Worm (Caenorhabditis elegans) whole organism, L3 larva: ENCODE measurements around the gene F38B6.6.

Experiments
- R02D3.7 ChIP-seq: fragments of 150-350 bp; optimal IDR thresholded peaks from 2 replicates; lab custom pipeline; 2014; ENCODE audit warnings: missing biosample characterization, missing genetic modification characterization
- ceh-16 ChIP-seq: sonication (generic microtip); optimal IDR thresholded peaks from 2 replicates; lab custom pipeline; 2017; ENCODE audit warnings: missing biosample characterization, missing genetic modification characterization
- daf-12 ChIP-seq: fragments of 150-350 bp; optimal IDR thresholded peaks from 2 replicates; lab custom pipeline; 2014; ENCODE audit warnings: missing biosample characterization, missing genetic modification reagents, missing genetic modification characterization
- elt-1 ChIP-seq: fragments of 150-350 bp; optimal IDR thresholded peaks from 2 replicates; lab custom pipeline; 2014; ENCODE audit warnings: missing biosample characterization, missing genetic modification characterization
- elt-3 ChIP-seq, 3 experiments: fragments of 150-350 bp in 1 of 3; sonication (generic microtip) in 2 of 3; optimal IDR thresholded peaks; 2 replicates in 2 of 3; 4 replicates in 1 of 3; lab custom pipeline; 2014 to 2017; ENCODE audit warnings: missing biosample characterization in 3 of 3, missing genetic modification characterization in 3 of 3
- lin-39 ChIP-seq: fragments of 150-350 bp; optimal IDR thresholded peaks from 2 replicates; lab custom pipeline; 2018; ENCODE audit warnings: missing biosample characterization, missing genetic modification reagents, missing genetic modification characterization
- lsy-12 ChIP-seq: sonication (generic microtip); optimal IDR thresholded peaks from 2 replicates; lab custom pipeline; 2016; ENCODE audit warnings: mild to moderate bottlenecking, missing genetic modification characterization, missing compliant biosample characterization
- nhr-23 ChIP-seq: fragments of 150-350 bp; optimal IDR thresholded peaks from 2 replicates; lab custom pipeline; 2014; ENCODE audit warnings: missing biosample characterization, missing genetic modification reagents, missing genetic modification characterization
- nhr-28 ChIP-seq: fragments of 150-350 bp; optimal IDR thresholded peaks from 2 replicates; lab custom pipeline; 2014; ENCODE audit warnings: missing biosample characterization, missing genetic modification characterization
- nhr-76 ChIP-seq: fragments of 150-350 bp; sonication (generic microtip); optimal IDR thresholded peaks from 5 replicates; lab custom pipeline; 2014; ENCODE audit warnings: missing biosample characterization, missing genetic modification characterization
- skn-1 ChIP-seq: fragments of 150-350 bp; optimal IDR thresholded peaks from 2 replicates; lab custom pipeline; 2014; ENCODE audit warnings: missing biosample characterization, missing genetic modification characterization
- ztf-11 ChIP-seq: fragments of 150-350 bp; optimal IDR thresholded peaks from 2 replicates; lab custom pipeline; 2014; ENCODE audit warnings: missing biosample characterization, missing genetic modification characterization

DNA sequence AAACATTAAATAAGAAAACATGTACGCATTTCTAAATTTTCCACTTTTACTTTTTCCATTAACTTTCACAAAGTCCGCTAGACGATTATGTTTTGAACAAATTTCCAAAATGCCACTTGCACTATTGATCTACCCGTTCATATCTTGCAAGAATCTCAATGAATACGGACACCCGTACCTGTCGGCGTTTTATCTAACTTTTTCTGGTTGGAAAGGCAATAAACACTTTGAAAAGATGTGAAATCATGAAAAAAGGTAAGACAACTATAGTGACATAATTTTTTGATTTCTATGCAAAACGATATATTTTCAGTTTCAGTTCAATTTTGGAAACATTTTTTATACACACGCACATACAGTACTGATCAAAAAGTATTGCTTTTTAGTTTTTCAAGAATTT, 18.2 kb downstream of the F38B6.6 start:
- TF ChIP-seq elt-1 (tag; lab: Kevin White, UChicago): peak; percentile 69
- TF ChIP-seq daf-12 (tag; lab: Kevin White, UChicago): no peak
- TF ChIP-seq nhr-76 (tag; lab: Kevin White, UChicago): no peak
- no peak for TF ChIP-seq lin-39
- no peak for TF ChIP-seq ztf-11 (tag; lab: Kevin White, UChicago)
- no peak for TF ChIP-seq nhr-28
- TF ChIP-seq lsy-12 (tag; lab: Kevin White, UChicago): no peak
- TF ChIP-seq nhr-23 (tag; lab: Kevin White, UChicago): peak; percentile 27
- TF ChIP-seq skn-1 (tag; lab: Kevin White, UChicago): no peak
- no peak for TF ChIP-seq R02D3.7 (tag; lab: Kevin White, UChicago)
- TF ChIP-seq elt-3 (tag; optimal IDR thresholded peaks at IDR 0.05; lab: Kevin White, UChicago): no peak
- no peak for TF ChIP-seq ceh-16 (tag; lab: Kevin White, UChicago)
